Fruit fly (Drosophila melanogaster): Measurements from ENCODE around the gene CG8004.
A peak's percentile ranks its signal among the peaks of the same experiment; 100 is the strongest.

The CG8004 gene

dm6 chr3L:19939024-19939423 lies 10.7 kb upstream of the CG8004 start, which contains the start of gene Ac76E (continued):
- TF ChIP-seq CG8359 (GFP tag; optimal IDR thresholded peaks at IDR 0.05; ENCODE audit: borderline replicate concordance): peak; percentile 99
- TF ChIP-seq CG7987 (GFP tag; optimal IDR thresholded peaks at IDR 0.05): peak; percentile 1
- TF ChIP-seq CrebB (tag; optimal IDR thresholded peaks at IDR 0.05): peak; percentile 15
- TF ChIP-seq CG32532 (GFP tag; IDR thresholded peaks at IDR 0.05): peak; percentile 45; the same call in 1 of the 2 replicates
- no peak for TF ChIP-seq Gug (GFP tag; IDR thresholded peaks at IDR 0.05)
- TF ChIP-seq GATAe (GFP tag; conservative IDR thresholded peaks at IDR 0.05): peak; percentile 46; the same call in 1 of the 2 replicates
- TF ChIP-seq seq (GFP tag; IDR thresholded peaks at IDR 0.05): peak; percentile 35; the same call in 1 of the 2 replicates
- TF ChIP-seq Adf1 (GFP tag; IDR thresholded peaks at IDR 0.05): peak; percentile 43; the same call in 1 of the 2 replicates
- TF ChIP-seq abd-A (tag; optimal IDR thresholded peaks at IDR 0.05): peak; percentile 59
- TF ChIP-seq Fer1 (GFP tag; optimal IDR thresholded peaks at IDR 0.05): peak; percentile 40
- TF ChIP-seq Side (GFP tag; optimal IDR thresholded peaks at IDR 0.05): no peak
- TF ChIP-seq Bgb (GFP tag; IDR thresholded peaks at IDR 0.05; ENCODE audit: partially characterized antibody): peak; percentile 67
- TF ChIP-seq HmgZ (tag; optimal IDR thresholded peaks at IDR 0.05): peak; percentile 56
- no peak for TF ChIP-seq hkb (optimal IDR thresholded peaks at IDR 0.05)
- peak; percentile 36; the same call in 1 of the 2 replicates for TF ChIP-seq hkb (GFP tag; IDR thresholded peaks at IDR 0.05)
- TF ChIP-seq mirr (GFP tag; optimal IDR thresholded peaks at IDR 0.05): peak; percentile 62
- TF ChIP-seq CG17186 (GFP tag; optimal IDR thresholded peaks at IDR 0.05): no peak
- peak; percentile 92 for TF ChIP-seq Jarid2 (GFP tag; optimal IDR thresholded peaks at IDR 0.05)
- TF ChIP-seq sug (tag; optimal IDR thresholded peaks at IDR 0.05): peak; percentile 24
- peak; percentile 25 for TF ChIP-seq sd (tag; optimal IDR thresholded peaks at IDR 0.05)
- peak; percentile 81 for TF ChIP-seq Med (GFP tag)
- peak; percentile 32 for TF ChIP-seq caup (GFP tag; optimal IDR thresholded peaks at IDR 0.05; ENCODE audit: severe bottlenecking)
- TF ChIP-seq Dip2 (GFP tag; IDR thresholded peaks at IDR 0.05): no peak
- TF ChIP-seq PHDP (tag; optimal IDR thresholded peaks at IDR 0.05): peak; percentile 28
- peak; percentile 14 for TF ChIP-seq CG13624 (GFP tag; optimal IDR thresholded peaks at IDR 0.05)
- peak; percentile 93 for TF ChIP-seq ftz-f1 (GFP tag; optimal IDR thresholded peaks at IDR 0.05)
- TF ChIP-seq CG8290 (GFP tag; optimal IDR thresholded peaks at IDR 0.05): no peak
- peak in 1 of 2 experiments; percentile 73 for TF ChIP-seq CG8290 (tag; optimal IDR thresholded peaks at IDR 0.05)
- TF ChIP-seq scrt (GFP tag; optimal IDR thresholded peaks at IDR 0.05): peak; percentile 91
- no peak for TF ChIP-seq CG32772 (GFP tag; IDR thresholded peaks at IDR 0.05)
- TF ChIP-seq Pdp1 (GFP tag; optimal IDR thresholded peaks at IDR 0.05): peak in 1 of 2 experiments; percentile 32
- peak in 1 of 2 experiments; percentile 81 for TF ChIP-seq insv (GFP tag; optimal IDR thresholded peaks at IDR 0.05)
- no peak for TF ChIP-seq CG7357 (GFP tag; IDR thresholded peaks at IDR 0.05)
- peak; percentile 68 for TF ChIP-seq rib (GFP tag; IDR thresholded peaks at IDR 0.05)
- no peak; the same call in 2 of the 3 replicates for TF ChIP-seq B-H1 (GFP tag; IDR thresholded peaks at IDR 0.05)
- peak; percentile 4 for TF ChIP-seq CG15269 (tag; optimal IDR thresholded peaks at IDR 0.05)
- TF ChIP-seq Myb (GFP tag; optimal IDR thresholded peaks at IDR 0.05): no peak
- no peak for TF ChIP-seq tx (GFP tag; optimal IDR thresholded peaks at IDR 0.05)
- TF ChIP-seq MBD-R2 (GFP tag; IDR thresholded peaks at IDR 0.05): no peak
- peak; percentile 46 for TF ChIP-seq CG10543 (GFP tag; optimal IDR thresholded peaks at IDR 0.05)
- TF ChIP-seq CG3847 (GFP tag; IDR thresholded peaks at IDR 0.05): 0 out of 2 replicates have a peak, but pooled peaks have one; percentile 7
- TF ChIP-seq danr (GFP tag; IDR thresholded peaks at IDR 0.05): no peak
- peak; percentile 77 for TF ChIP-seq Elba2 (GFP tag; optimal IDR thresholded peaks at IDR 0.05)
- peak; percentile 64 for TF ChIP-seq Atf6 (GFP tag; IDR thresholded peaks at IDR 0.05)
- TF ChIP-seq Rfx (GFP tag; IDR thresholded peaks at IDR 0.05): peak; percentile 35; the same call in 1 of the 2 replicates
- peak; percentile 87 for TF ChIP-seq Deaf1 (tag; optimal IDR thresholded peaks at IDR 0.05)
- peak; percentile 15 for TF ChIP-seq CG6854 (GFP tag; optimal IDR thresholded peaks at IDR 0.05)
- no peak for TF ChIP-seq CG10209 (GFP tag; optimal IDR thresholded peaks at IDR 0.05)
- TF ChIP-seq CG11695 (GFP tag; IDR thresholded peaks at IDR 0.05): 0 out of 3 replicates have a peak, but pooled peaks have one; percentile 26
- no peak; the same call in 1 of the 2 replicates for TF ChIP-seq ranshi (GFP tag; IDR thresholded peaks at IDR 0.05)
- no peak for TF ChIP-seq pho (GFP tag; optimal IDR thresholded peaks at IDR 0.05)
